Fruit fly (Drosophila melanogaster): ENCODE measurements around the gene CG43084.

- TF ChIP-seq CG8478 (optimal IDR thresholded peaks at IDR 0.05) = no peak
- no peak for TF ChIP-seq CTCF (optimal IDR thresholded peaks at IDR 0.05)
These were observed 16.1 kb upstream of the CG43084 start for dm6 chr3L:15634368-15635075.
